Fruit fly (Drosophila melanogaster): ENCODE results near the gene Hsp70Ab.

- TF ChIP-seq CG1620 (GFP tag; optimal IDR thresholded peaks at IDR 0.05) (no peak), CG14711 (tag; optimal IDR thresholded peaks at IDR 0.05) (no peak), toe (GFP tag; optimal IDR thresholded peaks at IDR 0.05) (no peak), CG12768 (GFP tag; optimal IDR thresholded peaks at IDR 0.05) (no peak), CG11617 (GFP tag; optimal IDR thresholded peaks at IDR 0.05) (no peak)
These were observed 48.1 kb downstream of the Hsp70Ab start for dm6 chr3R:12006417-12006816.

Measured in whole organism, adult.